Worm (Caenorhabditis elegans): Measurements from ENCODE around the gene uda-1.
A peak's percentile ranks its signal among the peaks of the same experiment; 100 is the strongest.

The uda-1 gene

ce11 chrV:10012639-10013038 lies 8.1 kb downstream of the uda-1 start:
- TF ChIP-seq cog-1 (tag; optimal IDR thresholded peaks at IDR 0.05) (no peak), klf-2 (GFP tag; conservative IDR thresholded peaks at IDR 0.05) (no peak), flt-1 (GFP tag; IDR thresholded peaks at IDR 0.05) (no peak), ztf-23 (GFP tag; IDR thresholded peaks at IDR 0.05) (no peak), ztf-29 (GFP tag; IDR thresholded peaks at IDR 0.05) (no peak), med-1 (GFP tag; optimal IDR thresholded peaks at IDR 0.05; ENCODE audit: insufficient read depth) (no peak), tab-1 (GFP tag; IDR thresholded peaks at IDR 0.05) (no peak), ref-1 (GFP tag; conservative IDR thresholded peaks at IDR 0.05) (no peak), T22C8.4 (GFP tag; IDR thresholded peaks at IDR 0.05) (no peak)

ce11 chrV:10018291-10018690 lies 13.7 kb downstream of the uda-1 start:
- TF ChIP-seq cog-1 (tag; optimal IDR thresholded peaks at IDR 0.05): no peak
- TF ChIP-seq T22C8.4 (GFP tag; IDR thresholded peaks at IDR 0.05): no peak
- no peak for TF ChIP-seq med-1 (GFP tag; optimal IDR thresholded peaks at IDR 0.05; ENCODE audit: insufficient read depth)
- TF ChIP-seq tab-1 (GFP tag; IDR thresholded peaks at IDR 0.05): no peak
- no peak for TF ChIP-seq ztf-29 (GFP tag; IDR thresholded peaks at IDR 0.05)
- no peak for TF ChIP-seq flt-1 (GFP tag; IDR thresholded peaks at IDR 0.05)
- TF ChIP-seq ref-1 (GFP tag; conservative IDR thresholded peaks at IDR 0.05): no peak
- TF ChIP-seq ztf-23 (GFP tag; IDR thresholded peaks at IDR 0.05): no peak
- no peak for TF ChIP-seq klf-2 (GFP tag; conservative IDR thresholded peaks at IDR 0.05)

ce11 chrV:10019083-10019624 lies 14.6 kb downstream of the uda-1 start:
- TF ChIP-seq tab-1 (GFP tag; IDR thresholded peaks at IDR 0.05) (no peak), flt-1 (GFP tag; IDR thresholded peaks at IDR 0.05) (no peak), klf-2 (GFP tag; conservative IDR thresholded peaks at IDR 0.05) (no peak)

- TF ChIP-seq T22C8.4 (GFP tag; IDR thresholded peaks at IDR 0.05) (no peak), klf-2 (GFP tag; conservative IDR thresholded peaks at IDR 0.05) (no peak), flt-1 (GFP tag; IDR thresholded peaks at IDR 0.05) (no peak), med-1 (GFP tag; optimal IDR thresholded peaks at IDR 0.05; ENCODE audit: insufficient read depth) (no peak), ztf-23 (GFP tag; IDR thresholded peaks at IDR 0.05) (no peak), ref-1 (GFP tag; conservative IDR thresholded peaks at IDR 0.05) (no peak), ztf-29 (GFP tag; IDR thresholded peaks at IDR 0.05) (no peak), tab-1 (GFP tag; IDR thresholded peaks at IDR 0.05) (no peak), cog-1 (tag; optimal IDR thresholded peaks at IDR 0.05) (no peak)
Observed at ce11 chrV:10019934-10020333, 15.4 kb downstream of the uda-1 start.

ce11 chrV:10023062-10023536 lies 18.5 kb downstream of the uda-1 start:
- no peak for TF ChIP-seq ref-1 (GFP tag; conservative IDR thresholded peaks at IDR 0.05)
- TF ChIP-seq T22C8.4 (GFP tag; IDR thresholded peaks at IDR 0.05): no peak
- TF ChIP-seq flt-1 (GFP tag; IDR thresholded peaks at IDR 0.05): no peak
- no peak for TF ChIP-seq ztf-29 (GFP tag; IDR thresholded peaks at IDR 0.05)
- TF ChIP-seq cog-1 (tag; optimal IDR thresholded peaks at IDR 0.05): no peak
- TF ChIP-seq ztf-23 (GFP tag; IDR thresholded peaks at IDR 0.05): no peak
- TF ChIP-seq klf-2 (GFP tag; conservative IDR thresholded peaks at IDR 0.05): no peak
- no peak for TF ChIP-seq tab-1 (GFP tag; IDR thresholded peaks at IDR 0.05)
- TF ChIP-seq med-1 (GFP tag; optimal IDR thresholded peaks at IDR 0.05; ENCODE audit: insufficient read depth): no peak

- TF ChIP-seq klf-2 (GFP tag; conservative IDR thresholded peaks at IDR 0.05) (no peak), cog-1 (tag; optimal IDR thresholded peaks at IDR 0.05) (no peak), ztf-23 (GFP tag; IDR thresholded peaks at IDR 0.05) (no peak), ztf-29 (GFP tag; IDR thresholded peaks at IDR 0.05) (no peak), tab-1 (GFP tag; IDR thresholded peaks at IDR 0.05) (no peak), ref-1 (GFP tag; conservative IDR thresholded peaks at IDR 0.05) (no peak), flt-1 (GFP tag; IDR thresholded peaks at IDR 0.05) (no peak), T22C8.4 (GFP tag; IDR thresholded peaks at IDR 0.05) (no peak), med-1 (GFP tag; optimal IDR thresholded peaks at IDR 0.05; ENCODE audit: insufficient read depth) (no peak)
Observed at ce11 chrV:10030992-10031383, 26.4 kb downstream of the uda-1 start, which contains the start of gene acl-2. Gene acl-2, minus strand, starts transcription at chrV:10031092.

- TF ChIP-seq flt-1 (GFP tag; IDR thresholded peaks at IDR 0.05) (no peak), T22C8.4 (GFP tag; IDR thresholded peaks at IDR 0.05) (no peak), ztf-29 (GFP tag; IDR thresholded peaks at IDR 0.05) (no peak), ztf-23 (GFP tag; IDR thresholded peaks at IDR 0.05) (0 out of 2 replicates have a peak, but pooled peaks have one; percentile 29), cog-1 (tag; optimal IDR thresholded peaks at IDR 0.05) (no peak), klf-2 (GFP tag; conservative IDR thresholded peaks at IDR 0.05) (no peak), ref-1 (GFP tag; conservative IDR thresholded peaks at IDR 0.05) (no peak), med-1 (GFP tag; optimal IDR thresholded peaks at IDR 0.05; ENCODE audit: insufficient read depth) (no peak)
Observed at ce11 chrV:10031384-10032171, 27.0 kb downstream of the uda-1 start.

ce11 chrV:10035586-10035985 lies 31.0 kb downstream of the uda-1 start:
- TF ChIP-seq tab-1 (GFP tag; IDR thresholded peaks at IDR 0.05) (no peak), cog-1 (tag; optimal IDR thresholded peaks at IDR 0.05) (no peak), T22C8.4 (GFP tag; IDR thresholded peaks at IDR 0.05) (no peak), med-1 (GFP tag; optimal IDR thresholded peaks at IDR 0.05; ENCODE audit: insufficient read depth) (no peak)

ce11 chrV:10036275-10036674 lies 31.7 kb downstream of the uda-1 start, which contains the start of gene T06E8.2:
Gene T06E8.2, minus strand, starts transcription at chrV:10036413.
- no peak for TF ChIP-seq cog-1 (tag; optimal IDR thresholded peaks at IDR 0.05)
- TF ChIP-seq flt-1 (GFP tag; IDR thresholded peaks at IDR 0.05): 0 out of 2 replicates have a peak, but pooled peaks have one; percentile 61

- TF ChIP-seq cog-1 (tag; optimal IDR thresholded peaks at IDR 0.05) (no peak), ztf-23 (GFP tag; IDR thresholded peaks at IDR 0.05) (no peak), med-1 (GFP tag; optimal IDR thresholded peaks at IDR 0.05; ENCODE audit: insufficient read depth) (no peak), ztf-29 (GFP tag; IDR thresholded peaks at IDR 0.05) (no peak), ref-1 (GFP tag; conservative IDR thresholded peaks at IDR 0.05) (no peak), klf-2 (GFP tag; conservative IDR thresholded peaks at IDR 0.05) (no peak), tab-1 (GFP tag; IDR thresholded peaks at IDR 0.05) (no peak), T22C8.4 (GFP tag; IDR thresholded peaks at IDR 0.05) (no peak), flt-1 (GFP tag; IDR thresholded peaks at IDR 0.05) (no peak)
Observed at ce11 chrV:10037040-10037439, 32.5 kb downstream of the uda-1 start, which contains the start of gene F57A8.1. Gene F57A8.1, plus strand, starts transcription at chrV:10037340.

Data from whole organism, midembryonic.